Fruit fly (Drosophila melanogaster) S2 (cell line): ENCODE measurements around the gene CG7970.

Experiments
- CG8478 ChIP-seq: fragments of >200 bp; optimal IDR thresholded peaks from 2 replicates; lab custom pipeline; 2018
- CTCF ChIP-seq, 2 experiments: fragments of >200 bp; optimal IDR thresholded peaks; 2 replicates each; lab custom pipeline; 2018

DNA sequence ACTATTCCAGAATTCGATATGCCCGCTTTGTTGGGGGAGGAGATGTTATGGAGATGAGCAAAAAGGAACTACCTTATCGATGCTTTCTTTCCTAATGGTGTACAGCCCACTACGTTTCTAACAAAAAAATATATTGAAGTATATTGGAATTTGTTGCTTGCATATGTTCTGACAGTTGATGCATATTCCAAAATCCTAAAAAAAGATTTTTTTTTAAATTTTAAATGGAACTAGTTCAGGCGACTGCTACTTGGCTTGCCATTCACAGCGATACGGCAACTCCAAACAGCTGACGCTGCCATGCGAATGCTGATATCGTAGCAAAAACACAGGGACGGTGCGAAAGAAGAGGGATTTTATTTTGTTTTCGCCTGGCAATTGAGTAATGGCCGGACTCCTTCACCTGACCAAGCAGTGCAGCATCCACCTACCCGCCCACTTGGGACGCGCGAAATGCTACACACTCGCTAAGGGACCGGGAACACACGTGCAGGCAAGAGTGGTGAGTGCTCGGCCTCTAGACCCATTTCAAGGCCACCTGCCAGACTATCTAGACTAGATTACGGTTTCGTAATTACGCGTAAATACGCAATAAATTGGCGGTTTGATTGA lies 34.3 kb upstream of the CG7970 start, which contains the start of the genes CG13926, ABCB7 and CG33230:
- TF ChIP-seq CG8478 (lab: Kevin White, UChicago) (no peak), CTCF (optimal IDR thresholded peaks at IDR 0.05; lab: Kevin White, UChicago) (no peak)
